Fruit fly (Drosophila melanogaster) whole organism, wandering third instar larva: ENCODE results near the gene GstD9.

Source experiments
- Abd-B ChIP-seq: fragments of >200 bp; optimal IDR thresholded peaks from 2 replicates; lab custom pipeline; 2017; ENCODE audit warnings: missing biosample characterization, missing genetic modification characterization
- CrebA ChIP-seq: fragments of 200-800 bp; sonication (Bioruptor generic); optimal IDR thresholded peaks from 2 replicates; lab custom pipeline; 2016; ENCODE audit warnings: missing biosample characterization, mild to moderate bottlenecking, missing genetic modification characterization, borderline replicate concordance
- Dif ChIP-seq: fragments of 200-275, 200-300 bp; sonication (Bioruptor generic); optimal IDR thresholded peaks from 2 replicates; lab custom pipeline; 2018; ENCODE audit warnings: missing biosample characterization, missing genetic modification characterization; ENCODE audit not compliant: partially characterized antibody
- GATAd ChIP-seq: sonication (Bioruptor generic); optimal IDR thresholded peaks from 2 replicates; lab custom pipeline; 2016; ENCODE audit warnings: missing biosample characterization, missing genetic modification characterization
- Jra ChIP-seq: sonication (Bioruptor generic); optimal IDR thresholded peaks from 2 replicates; lab custom pipeline; 2016; ENCODE audit warnings: missing biosample characterization, missing genetic modification characterization
- Myc ChIP-seq: fragments of >200 bp; optimal IDR thresholded peaks from 2 replicates; lab custom pipeline; 2017
- dmrt93B ChIP-seq: fragments of 200-800 bp; sonication (Bioruptor generic); optimal IDR thresholded peaks from 2 replicates; lab custom pipeline; 2018; ENCODE audit warnings: missing biosample characterization, mild to moderate bottlenecking, missing genetic modification characterization
- fru ChIP-seq: fragments of 200-800 bp; sonication (Bioruptor generic); optimal IDR thresholded peaks from 3 replicates; lab custom pipeline; 2016; ENCODE audit warnings: missing biosample characterization, mild to moderate bottlenecking, missing genetic modification characterization
- pan ChIP-seq: fragments of >200 bp; optimal IDR thresholded peaks from 2 replicates; lab custom pipeline; 2017

- no peak for TF ChIP-seq GATAd (GFP tag; lab: Kevin White, UChicago)
- TF ChIP-seq Abd-B (GFP tag; lab: Kevin White, UChicago) = no peak
- no peak for TF ChIP-seq Myc (lab: Kevin White, UChicago)
- no peak for TF ChIP-seq CrebA
- TF ChIP-seq Dif (GFP tag; lab: Kevin White, UChicago) = no peak
- TF ChIP-seq pan (lab: Kevin White, UChicago) = no peak
- no peak for TF ChIP-seq Jra (GFP tag; lab: Kevin White, UChicago)
- no peak for TF ChIP-seq dmrt93B
- TF ChIP-seq fru (GFP tag; lab: Kevin White, UChicago) = no peak
Measured at dm6 chr3R:12356044-12356443, 11.3 kb downstream of the GstD9 start, which contains the start of gene MBD-R2.
